Worm (Caenorhabditis elegans) whole organism, L4 larva: ENCODE data around the gene C45B2.2.

Source experiments
- F49E8.2 ChIP-seq: sonication (generic microtip); optimal IDR thresholded peaks from 2 replicates; lab custom pipeline; 2016; ENCODE audit warnings: missing compliant biosample characterization, mild to moderate bottlenecking, missing genetic modification characterization, borderline replicate concordance
- T26A8.4 ChIP-seq: fragments of 200-800 bp; sonication (Bioruptor generic); IDR thresholded peaks from 2 replicates; pipeline ENCODE4 v1.3.6; 2022; ENCODE audit warnings: missing genetic modification characterization, missing compliant biosample characterization
- Y5F2A.4 ChIP-seq: fragments of 200-800 bp; sonication (Bioruptor generic); optimal IDR thresholded peaks from 2 replicates; lab custom pipeline; 2018; ENCODE audit warnings: mild to moderate bottlenecking, missing genetic modification characterization, missing compliant biosample characterization
- ZK337.2 ChIP-seq: fragments of 200-800 bp; sonication (Bioruptor generic); IDR thresholded peaks from 2 replicates; pipeline ENCODE4 v1.3.6; 2022; ENCODE audit warnings: missing genetic modification reagents, missing genetic modification characterization, missing compliant biosample characterization
- ceh-82 ChIP-seq: sonication (generic microtip); optimal IDR thresholded peaks from 2 replicates; lab custom pipeline; 2017; ENCODE audit warnings: missing biosample characterization, missing genetic modification characterization
- duxl-1 ChIP-seq: sonication (generic microtip); optimal IDR thresholded peaks from 2 replicates; lab custom pipeline; 2016; ENCODE audit warnings: mild to moderate bottlenecking, missing genetic modification characterization, moderate library complexity, missing compliant biosample characterization; ENCODE audit not compliant: poor library complexity
- fkh-10 ChIP-seq: fragments of 150-350 bp; optimal IDR thresholded peaks from 2 replicates; lab custom pipeline; 2014; ENCODE audit warnings: missing biosample characterization, missing genetic modification reagents, missing genetic modification characterization
- skn-1 ChIP-seq: fragments of 150-350 bp; optimal IDR thresholded peaks from 2 replicates; lab custom pipeline; 2014; ENCODE audit warnings: missing biosample characterization, missing genetic modification characterization
- spr-3 ChIP-seq: fragments of 200-800 bp; sonication (Bioruptor generic); optimal IDR thresholded peaks from 2 replicates; lab custom pipeline; 2018; ENCODE audit warnings: mild to moderate bottlenecking, missing genetic modification characterization, missing compliant biosample characterization

DNA sequence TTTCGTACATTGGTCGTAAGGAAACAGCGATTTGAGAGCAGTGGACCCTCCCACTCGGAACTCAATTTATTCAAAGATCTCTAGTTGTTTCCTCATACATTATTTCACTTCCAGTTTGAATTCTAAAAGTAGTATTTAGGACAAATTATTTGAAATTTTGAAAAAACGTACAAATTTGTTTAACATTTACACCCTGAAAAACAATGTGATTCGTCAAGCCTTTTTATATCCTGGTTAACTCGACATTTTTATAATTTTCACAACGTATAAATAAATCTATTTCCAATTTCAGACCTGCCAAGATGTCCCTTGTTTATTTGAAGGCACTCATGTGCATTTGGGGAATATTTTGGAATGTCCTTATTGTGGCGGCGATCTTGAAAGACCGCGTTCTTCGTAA is 31.0 kb downstream of the C45B2.2 start, which contains the start of gene C15H9.3:
- TF ChIP-seq Y5F2A.4 (GFP tag; lab: Kevin White, UChicago), result no peak
- TF ChIP-seq duxl-1 (tag; lab: Kevin White, UChicago), result no peak
- TF ChIP-seq F49E8.2 (tag; lab: Kevin White, UChicago), result no peak
- TF ChIP-seq T26A8.4 (GFP tag; lab: Robert Waterston, UW), result no peak
- no peak for TF ChIP-seq skn-1 (tag; lab: Kevin White, UChicago)
- no peak for TF ChIP-seq ZK337.2
- TF ChIP-seq spr-3 (GFP tag; lab: Kevin White, UChicago), result no peak
- TF ChIP-seq ceh-82 (tag; lab: Kevin White, UChicago), result no peak
- no peak for TF ChIP-seq fkh-10
